Worm (Caenorhabditis elegans) whole organism, early embryonic: ENCODE measurements around the gene srw-82.

Experiments
- flt-1 ChIP-seq: fragments of 200-800 bp; sonication (Bioruptor generic); IDR thresholded peaks from 2 replicates; pipeline ENCODE4 v1.3.6; 2022; ENCODE audit warnings: missing genetic modification characterization, missing compliant biosample characterization
- hnd-1 ChIP-seq: sonication (generic microtip); optimal IDR thresholded peaks from 2 replicates; lab custom pipeline; 2016; ENCODE audit warnings: missing genetic modification characterization, missing compliant biosample characterization

ce11 chrV:18461200-18461728 is 29.7 kb downstream of the srw-82 start, which contains the start of gene ZK228.3:
- TF ChIP-seq hnd-1 (no peak), flt-1 (GFP tag; lab: Robert Waterston, UW) (no peak)
